Worm (Caenorhabditis elegans): Measurements from ENCODE around the gene lst-5.

- no peak for TF ChIP-seq athp-1 (tag; optimal IDR thresholded peaks at IDR 0.05)
- TF ChIP-seq nhr-179 (tag; optimal IDR thresholded peaks at IDR 0.05) = no peak
These were observed 47.7 kb downstream of the lst-5 start for ce11 chrII:7070434-7070833.

Data from whole organism, young adult.